Worm (Caenorhabditis elegans) whole organism, L3 larva: ENCODE measurements around the gene cex-2.

Experiments used
- ceh-9 ChIP-seq: sonication (generic microtip); optimal IDR thresholded peaks from 2 replicates; lab custom pipeline; 2018; ENCODE audit warnings: missing biosample characterization, missing genetic modification characterization
- egl-27 ChIP-seq: sonication (generic microtip); optimal IDR thresholded peaks from 4 replicates; lab custom pipeline; 2017; ENCODE audit warnings: missing biosample characterization, missing genetic modification reagents, missing genetic modification characterization
- fkh-10 ChIP-seq: sonication (generic microtip); optimal IDR thresholded peaks from 2 replicates; lab custom pipeline; 2017; ENCODE audit warnings: missing biosample characterization, missing genetic modification reagents, missing genetic modification characterization
- hmg-11 ChIP-seq: sonication (generic microtip); optimal IDR thresholded peaks from 2 replicates; lab custom pipeline; 2016; ENCODE audit warnings: missing genetic modification characterization, missing compliant biosample characterization
- lin-15B ChIP-seq: fragments of 150-350 bp; optimal IDR thresholded peaks from 2 replicates; lab custom pipeline; 2014; ENCODE audit warnings: missing biosample characterization, missing genetic modification characterization
- lin-39 ChIP-seq: fragments of 150-350 bp; optimal IDR thresholded peaks from 2 replicates; lab custom pipeline; 2018; ENCODE audit warnings: missing biosample characterization, missing genetic modification reagents, missing genetic modification characterization
- mdl-1 ChIP-seq: fragments of 150-350 bp; optimal IDR thresholded peaks from 2 replicates; lab custom pipeline; 2014; ENCODE audit warnings: missing biosample characterization, missing genetic modification characterization
- mml-1 ChIP-seq: fragments of 150-350 bp; sonication (generic microtip); optimal IDR thresholded peaks from 3 replicates; lab custom pipeline; 2014; ENCODE audit warnings: missing biosample characterization, missing genetic modification characterization
- nfya-1 ChIP-seq: sonication (generic microtip); optimal IDR thresholded peaks from 2 replicates; lab custom pipeline; 2017; ENCODE audit warnings: missing genetic modification characterization, mild to moderate bottlenecking, missing compliant biosample characterization, antibody characterized with exemption, moderate library complexity; ENCODE audit not compliant: insufficient read depth
- nhr-76 ChIP-seq: fragments of 150-350 bp; sonication (generic microtip); optimal IDR thresholded peaks from 5 replicates; lab custom pipeline; 2014; ENCODE audit warnings: missing biosample characterization, missing genetic modification characterization
- nhr-77 ChIP-seq: fragments of 150-350 bp; optimal IDR thresholded peaks from 2 replicates; lab custom pipeline; 2014; ENCODE audit warnings: missing biosample characterization, missing genetic modification characterization
- unc-62 ChIP-seq: fragments of 150-350 bp; sonication (generic microtip); optimal IDR thresholded peaks from 4 replicates; lab custom pipeline; 2014; ENCODE audit warnings: missing biosample characterization, missing genetic modification reagents, missing genetic modification characterization
- ztf-11 ChIP-seq: fragments of 150-350 bp; optimal IDR thresholded peaks from 2 replicates; lab custom pipeline; 2014; ENCODE audit warnings: missing biosample characterization, missing genetic modification characterization
- ztf-4 ChIP-seq: fragments of 150-350 bp; optimal IDR thresholded peaks from 2 replicates; lab custom pipeline; 2014; ENCODE audit warnings: missing biosample characterization, missing genetic modification characterization

ce11 chrII:7789605-7790004 is 45.6 kb downstream of the cex-2 start:
- no peak for TF ChIP-seq egl-27
- TF ChIP-seq fkh-10 (GFP tag; lab: Kevin White, UChicago) = no peak
- TF ChIP-seq unc-62 (GFP tag; lab: Kevin White, UChicago) = no peak
- TF ChIP-seq nhr-76 (tag; lab: Kevin White, UChicago) = no peak
- TF ChIP-seq ztf-11 (tag; lab: Kevin White, UChicago) = no peak
- no peak for TF ChIP-seq mdl-1 (tag; lab: Kevin White, UChicago)
- no peak for TF ChIP-seq lin-15B (tag; lab: Kevin White, UChicago)
- no peak for TF ChIP-seq hmg-11 (tag; lab: Kevin White, UChicago)
- no peak for TF ChIP-seq ceh-9 (tag; lab: Kevin White, UChicago)
- no peak for TF ChIP-seq ztf-4 (tag; lab: Kevin White, UChicago)
- TF ChIP-seq nhr-77 (tag; lab: Kevin White, UChicago) = no peak
- TF ChIP-seq mml-1 (tag; lab: Kevin White, UChicago) = no peak
- TF ChIP-seq lin-39 (tag; lab: Kevin White, UChicago) = no peak
- no peak for TF ChIP-seq nfya-1 (tag; lab: Kevin White, UChicago)
